Worm (Caenorhabditis elegans) whole organism, young adult: ENCODE results near the gene Y56A3A.6.

Experiments
- F39B2.1 ChIP-seq: fragments of 200-800 bp; sonication (Bioruptor generic); IDR thresholded peaks from 2 replicates; pipeline ENCODE4 v1.3.6; 2022; ENCODE audit warnings: missing genetic modification reagents, missing genetic modification characterization, missing compliant biosample characterization
- aptf-3 ChIP-seq: fragments of 200-800 bp; sonication (Bioruptor generic); IDR thresholded peaks from 2 replicates; pipeline ENCODE4 v1.3.6; 2022; ENCODE audit warnings: missing genetic modification characterization, missing compliant biosample characterization
- ceh-100 ChIP-seq: fragments of 200-800 bp; sonication (Bioruptor generic); IDR thresholded peaks from 2 replicates; pipeline ENCODE4 v1.3.6; 2022; ENCODE audit warnings: missing genetic modification reagents, missing genetic modification characterization, missing compliant biosample characterization
- somi-1 ChIP-seq: fragments of 200-800 bp; sonication (Bioruptor generic); optimal IDR thresholded peaks from 2 replicates; lab custom pipeline; 2018; ENCODE audit warnings: mild to moderate bottlenecking, missing genetic modification characterization, missing compliant biosample characterization
- unc-62 ChIP-seq: fragments of 150-350 bp; optimal IDR thresholded peaks from 2 replicates; lab custom pipeline; 2014; ENCODE audit warnings: missing biosample characterization, missing genetic modification reagents, missing genetic modification characterization

- no peak for TF ChIP-seq unc-62 (GFP tag; lab: Kevin White, UChicago)
- TF ChIP-seq F39B2.1 (GFP tag; lab: Robert Waterston, UW): no peak
- TF ChIP-seq somi-1 (GFP tag; lab: Kevin White, UChicago): no peak
- TF ChIP-seq ceh-100: no peak
- TF ChIP-seq aptf-3: no peak
Measured at ce11 chrIII:11923586-11923985, 45.0 kb upstream of the Y56A3A.6 start, which contains the start of gene nft-1.
